Worm (Caenorhabditis elegans): Measurements from ENCODE around the gene Y37D8A.3.

- TF ChIP-seq odd-2 (tag; optimal IDR thresholded peaks at IDR 0.05): no peak
- TF ChIP-seq nfya-1 (tag; optimal IDR thresholded peaks at IDR 0.05): no peak
- no peak for TF ChIP-seq sdc-2 (tag; optimal IDR thresholded peaks at IDR 0.05)
Observed at ce11 chrIII:12849691-12850090, 20.5 kb downstream of the Y37D8A.3 start.

Data from whole organism, late embryonic.